Fruit fly (Drosophila melanogaster): ENCODE results near the gene FucT6.

FucT6 gene

DNA sequence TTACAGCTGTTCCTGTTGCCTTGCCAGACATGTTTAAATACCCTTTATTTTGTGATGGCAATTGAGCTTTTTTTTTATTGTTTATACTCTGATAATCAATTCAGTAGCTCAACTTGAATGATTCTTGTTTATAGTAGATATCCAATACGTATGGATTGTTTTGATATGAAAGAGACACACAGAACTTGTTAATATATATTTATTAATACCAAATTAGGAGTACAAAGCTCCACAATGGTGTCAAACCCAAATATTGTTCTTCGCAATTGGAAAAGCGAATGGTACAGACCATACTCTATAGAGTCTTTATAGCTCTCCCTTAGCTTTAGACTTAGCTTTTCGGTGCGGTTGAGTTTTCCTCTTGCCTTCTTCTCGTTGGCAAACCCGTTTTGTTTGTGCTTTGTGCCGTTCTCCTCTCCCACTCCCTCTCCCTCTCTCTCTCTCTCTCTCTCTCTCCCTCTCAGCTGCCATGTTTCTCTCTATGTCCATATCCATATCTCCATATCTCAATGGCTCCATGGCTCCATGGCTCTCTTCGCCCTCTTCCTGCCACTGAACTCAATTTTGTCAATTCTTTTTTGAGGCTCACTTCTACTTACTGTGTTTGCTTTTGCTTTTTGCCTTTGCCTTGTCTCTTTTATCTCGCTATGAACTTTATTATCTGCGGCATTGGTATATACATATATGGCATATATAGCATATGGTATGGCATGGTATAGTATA is 23.7 kb downstream of the FucT6 start (continued):
- peak; percentile 33; the same call in 1 of the 2 replicates for TF ChIP-seq Rfx (GFP tag; IDR thresholded peaks at IDR 0.05)
- TF ChIP-seq D (optimal IDR thresholded peaks at IDR 0.05) = no peak
- TF ChIP-seq D (GFP tag; optimal IDR thresholded peaks at IDR 0.05) = no peak
- TF ChIP-seq CG10543 (GFP tag; optimal IDR thresholded peaks at IDR 0.05) = peak; percentile 71
- no peak for TF ChIP-seq Jarid2 (GFP tag; optimal IDR thresholded peaks at IDR 0.05)
- TF ChIP-seq BtbVII (GFP tag; optimal IDR thresholded peaks at IDR 0.05) = peak; percentile 81
- TF ChIP-seq exex (tag; optimal IDR thresholded peaks at IDR 0.05) = peak; percentile 34
- no peak for TF ChIP-seq Hmx (GFP tag; optimal IDR thresholded peaks at IDR 0.05)
- no peak for TF ChIP-seq org-1 (GFP tag; optimal IDR thresholded peaks at IDR 0.05)
- TF ChIP-seq wek (GFP tag; optimal IDR thresholded peaks at IDR 0.05) = peak; percentile 68
- TF ChIP-seq CG14710 (tag; optimal IDR thresholded peaks at IDR 0.05) = no peak
- TF ChIP-seq pho (GFP tag; optimal IDR thresholded peaks at IDR 0.05) = peak; percentile 27
- TF ChIP-seq CG18011 (GFP tag; optimal IDR thresholded peaks at IDR 0.05) = no peak
- peak; percentile 50 for TF ChIP-seq HHEX (GFP tag; optimal IDR thresholded peaks at IDR 0.05)
- no peak for TF ChIP-seq CG2889 (GFP tag; IDR thresholded peaks at IDR 0.05)
- TF ChIP-seq CG3847 (GFP tag; IDR thresholded peaks at IDR 0.05) = no peak
- peak; percentile 9 for TF ChIP-seq ash1 (GFP tag; optimal IDR thresholded peaks at IDR 0.05)
- TF ChIP-seq jigr1 (GFP tag; IDR thresholded peaks at IDR 0.05) = no peak
- TF ChIP-seq MTF-1 (GFP tag; optimal IDR thresholded peaks at IDR 0.05; ENCODE audit: borderline replicate concordance) = peak; percentile 71
- no peak for TF ChIP-seq CG1529 (GFP tag; optimal IDR thresholded peaks at IDR 0.05)
- TF ChIP-seq Xbp1 (GFP tag; optimal IDR thresholded peaks at IDR 0.05) = no peak
- TF ChIP-seq eyg (GFP tag; optimal IDR thresholded peaks at IDR 0.05) = peak; percentile 51
- TF ChIP-seq ken (GFP tag; IDR thresholded peaks at IDR 0.05) = no peak
- peak; percentile 74 for TF ChIP-seq CG17568 (GFP tag; optimal IDR thresholded peaks at IDR 0.05)
- no peak for TF ChIP-seq pita (GFP tag; optimal IDR thresholded peaks at IDR 0.05)
- no peak for TF ChIP-seq tx (GFP tag; optimal IDR thresholded peaks at IDR 0.05)
- no peak; the same call in 1 of the 2 replicates for TF ChIP-seq seq (GFP tag; IDR thresholded peaks at IDR 0.05)
- no peak for TF ChIP-seq Hr39 (optimal IDR thresholded peaks at IDR 0.05)
- TF ChIP-seq CG10366 (GFP tag; IDR thresholded peaks at IDR 0.05) = no peak
- TF ChIP-seq ro (GFP tag; IDR thresholded peaks at IDR 0.05) = no peak
- no peak for TF ChIP-seq CG1603 (tag; optimal IDR thresholded peaks at IDR 0.05)
- TF ChIP-seq Kr (GFP tag; optimal IDR thresholded peaks at IDR 0.05) = no peak
- TF ChIP-seq ham (GFP tag; IDR thresholded peaks at IDR 0.05) = no peak
- no peak for TF ChIP-seq CoRest (tag; optimal IDR thresholded peaks at IDR 0.05)
- no peak for TF ChIP-seq CG18476 (GFP tag; optimal IDR thresholded peaks at IDR 0.05)
- peak; percentile 28; the same call in 1 of the 2 replicates for TF ChIP-seq Adf1 (GFP tag; IDR thresholded peaks at IDR 0.05)
- TF ChIP-seq dmrt99B (tag; optimal IDR thresholded peaks at IDR 0.05) = peak; percentile 28
- no peak for TF ChIP-seq inv (GFP tag; IDR thresholded peaks at IDR 0.05; ENCODE audit: partially characterized antibody)
- peak; percentile 25 for TF ChIP-seq corto (GFP tag; optimal IDR thresholded peaks at IDR 0.05)
- TF ChIP-seq Gsc (GFP tag; IDR thresholded peaks at IDR 0.05) = no peak
- TF ChIP-seq CG7271 (tag; optimal IDR thresholded peaks at IDR 0.05) = no peak
- peak; percentile 78 for TF ChIP-seq kni (GFP tag; optimal IDR thresholded peaks at IDR 0.05)
- TF ChIP-seq CG11560 (tag; IDR thresholded peaks at IDR 0.05) = no peak
- no peak for TF ChIP-seq MESR4 (GFP tag; optimal IDR thresholded peaks at IDR 0.05)
- TF ChIP-seq Meics (GFP tag; optimal IDR thresholded peaks at IDR 0.05) = peak; percentile 49
- TF ChIP-seq CG12104 (GFP tag; optimal IDR thresholded peaks at IDR 0.05) = no peak
- no peak for TF ChIP-seq jumu (GFP tag; optimal IDR thresholded peaks at IDR 0.05)
- peak; percentile 71 for TF ChIP-seq caup (GFP tag; optimal IDR thresholded peaks at IDR 0.05; ENCODE audit: severe bottlenecking)
- no peak for TF ChIP-seq insv (GFP tag; optimal IDR thresholded peaks at IDR 0.05)
- no peak for TF ChIP-seq CG33557 (GFP tag; optimal IDR thresholded peaks at IDR 0.05)

Data from whole organism, embryonic.